Fruit fly (Drosophila melanogaster) whole organism, adult: ENCODE data around the gene SPoCk.
"Not testable (repeated sequence)": the region's sequence is repeated elsewhere in the genome, so short reads cannot be mapped to it uniquely, and the experiment has no call there.

Experiments used
- CG11617 ChIP-seq: fragments of 200-800 bp; sonication (Bioruptor generic); optimal IDR thresholded peaks from 2 replicates; lab custom pipeline; 2017; ENCODE audit warnings: mild to moderate bottlenecking, missing biosample characterization, missing genetic modification reagents, missing genetic modification characterization
- CG12768 ChIP-seq: fragments of 200-800 bp; sonication (Bioruptor generic); optimal IDR thresholded peaks from 2 replicates; lab custom pipeline; 2017; ENCODE audit warnings: missing biosample characterization, missing genetic modification characterization, mild to moderate bottlenecking, moderate library complexity, missing genetic modification reagents
- CG14711 ChIP-seq: fragments of 200-800 bp; sonication (Bioruptor generic); optimal IDR thresholded peaks from 2 replicates; lab custom pipeline; 2018; ENCODE audit warnings: missing biosample characterization, mild to moderate bottlenecking, missing genetic modification characterization, moderate library complexity
- CG1620 ChIP-seq: fragments of 200-800 bp; sonication (Bioruptor generic); optimal IDR thresholded peaks from 2 replicates; lab custom pipeline; 2016; ENCODE audit warnings: missing biosample characterization, missing genetic modification characterization
- CG33017 ChIP-seq: fragments of 200-800 bp; sonication (Bioruptor generic); optimal IDR thresholded peaks from 2 replicates; lab custom pipeline; 2018; ENCODE audit warnings: missing biosample characterization, mild to moderate bottlenecking, missing genetic modification characterization, moderate library complexity
- CG5204 ChIP-seq: fragments of 200-800 bp; sonication (Bioruptor generic); optimal IDR thresholded peaks from 2 replicates; lab custom pipeline; 2016; ENCODE audit warnings: missing biosample characterization, missing genetic modification characterization
- CG7045 ChIP-seq: fragments of 200-800 bp; sonication (Bioruptor generic); optimal IDR thresholded peaks from 2 replicates; lab custom pipeline; 2017; ENCODE audit warnings: missing biosample characterization, mild to moderate bottlenecking, missing genetic modification characterization
- CG7101 ChIP-seq: fragments of 200-800 bp; sonication (Bioruptor generic); optimal IDR thresholded peaks from 2 replicates; lab custom pipeline; 2018; ENCODE audit warnings: missing biosample characterization, mild to moderate bottlenecking, missing genetic modification characterization, moderate library complexity
- Clk ChIP-seq: fragments of 200-800 bp; sonication (Bioruptor generic); optimal IDR thresholded peaks from 2 replicates; lab custom pipeline; 2017; ENCODE audit warnings: missing biosample characterization, missing genetic modification characterization
- Crg-1 ChIP-seq: fragments of 200-800 bp; sonication (Bioruptor generic); optimal IDR thresholded peaks from 2 replicates; lab custom pipeline; 2016; ENCODE audit warnings: missing biosample characterization, missing genetic modification characterization
- Hr96 ChIP-seq: fragments of 200-800 bp; sonication (Bioruptor generic); optimal IDR thresholded peaks from 2 replicates; lab custom pipeline; 2016; ENCODE audit warnings: missing biosample characterization, missing genetic modification characterization
- Mnt ChIP-seq: fragments of 200-800 bp; sonication (Bioruptor generic); optimal IDR thresholded peaks from 2 replicates; lab custom pipeline; 2016; ENCODE audit warnings: missing biosample characterization, mild to moderate bottlenecking, missing genetic modification characterization
- bab1 ChIP-seq: fragments of 200-800 bp; sonication (Bioruptor generic); optimal IDR thresholded peaks from 3 replicates; lab custom pipeline; 2019; ENCODE audit warnings: missing biosample characterization, mild to moderate bottlenecking, missing genetic modification characterization, moderate library complexity
- cic ChIP-seq: fragments of 200-800 bp; sonication (Bioruptor generic); optimal IDR thresholded peaks from 2 replicates; lab custom pipeline; 2017; ENCODE audit warnings: missing biosample characterization, mild to moderate bottlenecking, missing genetic modification characterization, moderate library complexity
- cnc ChIP-seq, 2 experiments: fragments of >200 bp; optimal IDR thresholded peaks; 2 replicates each; lab custom pipeline; 2017
- kay ChIP-seq: fragments of 200-800 bp; sonication (Bioruptor generic); peaks from one replicate; lab custom pipeline; 2016; ENCODE audit warnings: missing biosample characterization, missing genetic modification characterization, borderline replicate concordance
- ovo ChIP-seq: fragments of 200-800 bp; sonication (Bioruptor generic); optimal IDR thresholded peaks from 2 replicates; lab custom pipeline; 2016; ENCODE audit warnings: missing biosample characterization, missing genetic modification characterization
- pad ChIP-seq: fragments of 200-800 bp; sonication (Bioruptor generic); optimal IDR thresholded peaks from 3 replicates; lab custom pipeline; 2017; ENCODE audit warnings: missing biosample characterization, missing genetic modification characterization, mild to moderate bottlenecking, moderate library complexity, missing genetic modification reagents
- tj ChIP-seq: fragments of 200-800 bp; sonication (Bioruptor generic); optimal IDR thresholded peaks from 3 replicates; lab custom pipeline; 2017; ENCODE audit warnings: missing biosample characterization, mild to moderate bottlenecking, missing genetic modification characterization, moderate library complexity
- toe ChIP-seq: fragments of 200-800 bp; sonication (Bioruptor generic); optimal IDR thresholded peaks from 2 replicates; lab custom pipeline; 2016; ENCODE audit warnings: missing biosample characterization, missing genetic modification characterization

SPoCk gene

dm6 chr3L:22749147-22749550 lies at the start of gene SPoCk:
SPoCk (plus strand) TSS chr3L:22749444.
- no peak for TF ChIP-seq pad (GFP tag; lab: Kevin White, UChicago)
- TF ChIP-seq CG33017 (tag; lab: Kevin White, UChicago), result no peak

- TF ChIP-seq CG14711, result no peak
- no peak for TF ChIP-seq cnc (optimal IDR thresholded peaks at IDR 0.05; lab: Kevin White, UChicago)
- no peak for TF ChIP-seq kay
- TF ChIP-seq CG7045 (GFP tag; lab: Kevin White, UChicago), result no peak
- no peak for TF ChIP-seq CG12768 (GFP tag; lab: Kevin White, UChicago)
- TF ChIP-seq CG7101, result no peak
- TF ChIP-seq pad (GFP tag; lab: Kevin White, UChicago), result no peak
- TF ChIP-seq ovo (GFP tag; lab: Kevin White, UChicago), result no peak
- TF ChIP-seq toe (GFP tag; lab: Kevin White, UChicago), result no peak
- no peak for TF ChIP-seq bab1 (GFP tag; lab: Kevin White, UChicago)
Measured at dm6 chr3L:22711855-22712254, 37.4 kb upstream of the SPoCk start, which contains the start of gene CG11370. CG11370 (plus strand) TSS chr3L:22712155.

- TF ChIP-seq CG33017 (tag; lab: Kevin White, UChicago), result no peak
- no peak for TF ChIP-seq ovo (GFP tag; lab: Kevin White, UChicago)
- TF ChIP-seq cnc (optimal IDR thresholded peaks at IDR 0.05; lab: Kevin White, UChicago), result no peak
- TF ChIP-seq toe (GFP tag; lab: Kevin White, UChicago), result no peak
- TF ChIP-seq CG12768 (GFP tag; lab: Kevin White, UChicago), result no peak
- TF ChIP-seq bab1 (GFP tag; lab: Kevin White, UChicago), result no peak
- TF ChIP-seq CG5204 (GFP tag; lab: Kevin White, UChicago), result no peak
- TF ChIP-seq CG7101, result no peak
- no peak for TF ChIP-seq CG1620 (GFP tag; lab: Kevin White, UChicago)
- no peak for TF ChIP-seq Mnt (GFP tag; lab: Kevin White, UChicago)
- TF ChIP-seq tj (GFP tag; lab: Kevin White, UChicago), result no peak
- no peak for TF ChIP-seq CG14711
- TF ChIP-seq CG7045 (GFP tag; lab: Kevin White, UChicago), result no peak
- TF ChIP-seq pad (GFP tag; lab: Kevin White, UChicago), result no peak
- TF ChIP-seq CG11617 (GFP tag; lab: Kevin White, UChicago), result no peak
Measured at dm6 chr3L:22713605-22714004, 35.6 kb upstream of the SPoCk start.

DNA sequence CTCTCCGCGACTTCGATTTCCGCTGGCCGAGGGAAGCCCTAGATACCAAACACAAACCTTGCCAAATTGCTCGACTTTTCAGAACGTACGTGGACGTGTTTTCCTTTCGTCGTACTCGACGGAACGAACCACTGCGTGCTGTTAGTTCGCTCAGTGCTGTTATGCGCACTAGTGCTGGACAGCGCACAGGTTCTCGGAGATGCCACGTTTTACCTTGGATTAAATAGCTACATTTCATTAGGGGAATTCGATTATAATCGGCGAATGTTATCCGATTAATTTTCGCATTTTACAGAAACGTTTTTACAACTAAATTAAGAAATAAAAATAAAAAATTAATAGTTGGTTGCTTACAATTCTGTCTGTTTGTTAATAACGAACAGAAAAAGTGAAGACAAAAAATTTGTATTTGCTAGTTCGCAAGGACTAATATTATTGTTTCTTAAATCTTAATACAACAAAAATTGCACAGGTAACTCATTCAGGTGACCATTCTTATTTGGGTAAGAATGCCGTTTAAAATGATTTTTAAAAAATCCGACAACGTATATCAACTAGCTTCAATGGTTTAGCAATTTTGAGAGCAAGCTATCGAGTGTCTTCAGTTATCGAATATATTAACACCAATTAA lies 32.0 kb upstream of the SPoCk start, which contains the start of the genes ArfGAP3 and CG32452:
Gene ArfGAP3 (minus strand): TSS at position 441 of the 631 bp plus-strand sequence.
Gene CG32452 (plus strand): TSS at position 592 of the 631 bp plus-strand sequence.
- TF ChIP-seq cnc (optimal IDR thresholded peaks at IDR 0.05; lab: Kevin White, UChicago) (no peak), tj (GFP tag; lab: Kevin White, UChicago) (peak; percentile 25), CG7045 (GFP tag; lab: Kevin White, UChicago) (peak; percentile 68), CG14711 (peak; percentile 66), CG1620 (GFP tag; lab: Kevin White, UChicago) (peak; percentile 83), bab1 (GFP tag; lab: Kevin White, UChicago) (peak; percentile 78), toe (GFP tag; lab: Kevin White, UChicago) (peak; percentile 85), kay (no peak), CG11617 (GFP tag; lab: Kevin White, UChicago) (peak; percentile 69), CG5204 (GFP tag; lab: Kevin White, UChicago) (peak; percentile 79), Crg-1 (GFP tag; lab: Kevin White, UChicago) (peak; percentile 57), Clk (GFP tag; lab: Kevin White, UChicago) (peak; percentile 12), Hr96 (GFP tag; lab: Kevin White, UChicago) (peak; percentile 46), ovo (GFP tag; lab: Kevin White, UChicago) (peak; percentile 48), CG7101 (peak; percentile 62), pad (GFP tag; lab: Kevin White, UChicago) (peak; percentile 48), cic (GFP tag; lab: Kevin White, UChicago) (peak; percentile 23), Mnt (GFP tag; lab: Kevin White, UChicago) (peak; percentile 49), CG33017 (tag; lab: Kevin White, UChicago) (peak; percentile 15), CG12768 (GFP tag; lab: Kevin White, UChicago) (peak; percentile 59)

DNA sequence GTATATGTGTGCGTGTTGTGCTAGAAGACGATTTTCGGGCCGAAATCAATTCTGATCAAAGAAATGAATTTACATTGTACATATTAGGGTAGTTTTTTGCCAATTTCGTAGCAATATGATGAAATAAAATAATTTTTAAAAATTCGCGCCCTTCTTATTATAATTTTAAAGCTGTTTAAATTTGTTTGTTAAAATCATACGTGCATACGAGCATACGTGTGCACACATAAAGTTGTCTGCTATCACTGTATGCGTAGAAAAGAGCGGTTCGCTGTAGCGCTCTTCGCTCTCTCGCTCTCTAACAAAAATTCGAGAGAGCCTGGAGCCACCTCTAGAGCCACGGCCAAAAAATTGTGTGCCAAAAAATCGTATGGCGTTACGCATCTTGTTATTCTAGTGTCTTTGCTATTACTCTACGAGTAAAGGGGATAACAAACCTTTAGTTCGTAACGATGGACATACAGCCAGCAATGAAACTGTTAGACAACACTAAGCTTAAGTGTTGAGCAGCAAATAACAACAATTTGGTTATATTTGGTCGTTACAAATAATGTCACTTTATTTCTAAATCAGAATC lies 28.5 kb upstream of the SPoCk start, which contains the start of gene mael:
Gene mael (plus strand): TSS at position 510 of the 577 bp plus-strand sequence.
- TF ChIP-seq tj, ovo, CG1620 (GFP tag; lab: Kevin White, UChicago): not testable (repeated sequence)

dm6 chr3L:22721991-22722390 lies 27.3 kb upstream of the SPoCk start, which contains the start of gene CG14451:
CG14451 (minus strand) TSS chr3L:22722091.
- TF ChIP-seq CG1620 (GFP tag; lab: Kevin White, UChicago) (no peak), Mnt (GFP tag; lab: Kevin White, UChicago) (no peak), cic (GFP tag; lab: Kevin White, UChicago) (no peak), pad (GFP tag; lab: Kevin White, UChicago) (no peak), CG14711 (no peak), Clk (GFP tag; lab: Kevin White, UChicago) (no peak), CG7101 (no peak), tj (GFP tag; lab: Kevin White, UChicago) (no peak), Crg-1 (GFP tag; lab: Kevin White, UChicago) (no peak), cnc (optimal IDR thresholded peaks at IDR 0.05; lab: Kevin White, UChicago) (no peak), toe (GFP tag; lab: Kevin White, UChicago) (no peak), kay (no peak), CG7045 (GFP tag; lab: Kevin White, UChicago) (no peak)
